Fruit fly (Drosophila melanogaster) whole organism, prepupa: ENCODE measurements around the gene ZnT77C.
A peak's percentile ranks its signal among the peaks of the same experiment; 100 is the strongest.

Experiments used
- Blimp-1 ChIP-seq: fragments of 200-800 bp; sonication (Bioruptor generic); optimal IDR thresholded peaks from 3 replicates; lab custom pipeline; 2017; ENCODE audit warnings: missing biosample characterization, missing genetic modification characterization, mild to moderate bottlenecking, moderate library complexity, missing genetic modification reagents
- CG10631 ChIP-seq: fragments of 200-800 bp; sonication (Bioruptor generic); optimal IDR thresholded peaks from 2 replicates; lab custom pipeline; 2016; ENCODE audit warnings: missing biosample characterization, missing genetic modification characterization
- CG11294 ChIP-seq: fragments of 200-800 bp; sonication (Bioruptor generic); IDR thresholded peaks from 2 replicates; pipeline ENCODE4 v1.3.6; 2022; ENCODE audit warnings: missing biosample characterization, missing genetic modification characterization
- CG11762 ChIP-seq: fragments of 200-800 bp; sonication (Bioruptor generic); optimal IDR thresholded peaks from 3 replicates; lab custom pipeline; 2016; ENCODE audit warnings: missing biosample characterization, missing genetic modification characterization; ENCODE audit not compliant: insufficient read depth
- CG16779 ChIP-seq: fragments of 200-800 bp; sonication (Bioruptor generic); optimal IDR thresholded peaks from 3 replicates; lab custom pipeline; 2017; ENCODE audit warnings: missing biosample characterization, mild to moderate bottlenecking, missing genetic modification characterization
- CG3032 ChIP-seq: fragments of 200-800 bp; optimal IDR thresholded peaks from 2 replicates; lab custom pipeline; 2019; ENCODE audit warnings: missing biosample characterization, mild to moderate bottlenecking, missing genetic modification characterization, moderate library complexity
- CG31627 ChIP-seq: fragments of 200-800 bp; sonication (Bioruptor generic); optimal IDR thresholded peaks from 3 replicates; lab custom pipeline; 2016; ENCODE audit warnings: missing biosample characterization, missing genetic modification characterization
- CG34406 ChIP-seq: fragments of 200-800 bp; sonication (Bioruptor generic); optimal IDR thresholded peaks from 3 replicates; lab custom pipeline; 2016; ENCODE audit warnings: missing biosample characterization, missing genetic modification characterization
- CG3919 ChIP-seq: fragments of 200-800 bp; sonication (Bioruptor generic); optimal IDR thresholded peaks from 3 replicates; lab custom pipeline; 2016; ENCODE audit warnings: missing biosample characterization, missing genetic modification characterization
- CG6163 ChIP-seq: fragments of 200-800 bp; sonication (Bioruptor generic); IDR thresholded peaks from 3 replicates; pipeline ENCODE4 v1.3.6; 2022; ENCODE audit warnings: missing biosample characterization, missing genetic modification characterization
- CG6276 ChIP-seq: fragments of 200-800 bp; sonication (Bioruptor generic); optimal IDR thresholded peaks from 2 replicates; lab custom pipeline; 2017; ENCODE audit warnings: missing biosample characterization, mild to moderate bottlenecking, missing genetic modification characterization
- CG6792 ChIP-seq: fragments of 200-800 bp; sonication (Bioruptor generic); optimal IDR thresholded peaks from 3 replicates; lab custom pipeline; 2016; ENCODE audit warnings: missing biosample characterization, missing genetic modification characterization
- CG6808 ChIP-seq: fragments of 200-800 bp; sonication (Bioruptor generic); optimal IDR thresholded peaks from 3 replicates; lab custom pipeline; 2017; ENCODE audit warnings: missing biosample characterization, missing genetic modification characterization, mild to moderate bottlenecking, moderate library complexity, missing genetic modification reagents
- CG7368 ChIP-seq: fragments of 200-800 bp; sonication (Bioruptor generic); optimal IDR thresholded peaks from 3 replicates; lab custom pipeline; 2016; ENCODE audit warnings: missing biosample characterization, missing genetic modification characterization
- CG8119 ChIP-seq: fragments of 200-800 bp; sonication (Bioruptor generic); IDR thresholded peaks from 3 replicates; pipeline ENCODE4 v1.3.6; 2022; ENCODE audit warnings: missing biosample characterization, missing genetic modification characterization
- CG8319 ChIP-seq: fragments of 200-800 bp; sonication (Bioruptor generic); optimal IDR thresholded peaks from 3 replicates; lab custom pipeline; 2016; ENCODE audit warnings: missing biosample characterization, missing genetic modification characterization
- CG8632 ChIP-seq: fragments of 200-800 bp; sonication (Bioruptor generic); optimal IDR thresholded peaks from 3 replicates; lab custom pipeline; 2016; ENCODE audit warnings: missing biosample characterization, missing genetic modification characterization
- Eip75B ChIP-seq: fragments of 200-800 bp; sonication (Bioruptor generic); optimal IDR thresholded peaks from 3 replicates; lab custom pipeline; 2016; ENCODE audit warnings: missing biosample characterization, missing genetic modification characterization
- Eip78C ChIP-seq: fragments of 200-800 bp; sonication (Bioruptor generic); peaks from one replicate; lab custom pipeline; 2016; ENCODE audit warnings: missing biosample characterization, missing genetic modification characterization
- Eip93F ChIP-seq: fragments of 200-800 bp; sonication (Bioruptor generic); optimal IDR thresholded peaks from 2 replicates; lab custom pipeline; 2016; ENCODE audit warnings: missing biosample characterization, mild to moderate bottlenecking, missing genetic modification characterization
- Ets21C ChIP-seq: fragments of 200-800 bp; sonication (Bioruptor generic); optimal IDR thresholded peaks from 3 replicates; lab custom pipeline; 2016; ENCODE audit warnings: missing biosample characterization, missing genetic modification characterization
- Ets96B ChIP-seq: fragments of 200-800 bp; optimal IDR thresholded peaks from 2 replicates; lab custom pipeline; 2019; ENCODE audit warnings: missing biosample characterization, mild to moderate bottlenecking, missing genetic modification characterization, moderate library complexity
- Gug ChIP-seq: fragments of 200-800 bp; sonication (Bioruptor generic); IDR thresholded peaks from 2 replicates; pipeline ENCODE4 v1.3.6; 2022; ENCODE audit warnings: missing biosample characterization, missing genetic modification characterization
- Hr38 ChIP-seq: sonication (Bioruptor generic); optimal IDR thresholded peaks from 2 replicates; lab custom pipeline; 2016; ENCODE audit warnings: missing biosample characterization, missing genetic modification characterization
- Hr39 ChIP-seq: fragments of 200-800 bp; sonication (Bioruptor generic); optimal IDR thresholded peaks from 2 replicates; lab custom pipeline; 2016; ENCODE audit warnings: missing biosample characterization, missing genetic modification characterization
- Hr4 ChIP-seq: fragments of 200-800 bp; sonication (Bioruptor generic); optimal IDR thresholded peaks from 3 replicates; lab custom pipeline; 2016; ENCODE audit warnings: missing biosample characterization, missing genetic modification characterization
- Lpt ChIP-seq: fragments of 200-800 bp; sonication (Bioruptor generic); optimal IDR thresholded peaks from 3 replicates; lab custom pipeline; 2016; ENCODE audit warnings: missing biosample characterization, missing genetic modification characterization
- Smox ChIP-seq: fragments of 200-800 bp; sonication (Bioruptor generic); optimal IDR thresholded peaks from 3 replicates; lab custom pipeline; 2016; ENCODE audit warnings: missing biosample characterization, missing genetic modification characterization
- Sox102F ChIP-seq: fragments of 200-800 bp; sonication (Bioruptor generic); optimal IDR thresholded peaks from 2 replicates; lab custom pipeline; 2016; ENCODE audit warnings: missing biosample characterization, mild to moderate bottlenecking, missing genetic modification characterization
- Sox14 ChIP-seq: fragments of 200-800 bp; sonication (Bioruptor generic); optimal IDR thresholded peaks from 3 replicates; lab custom pipeline; 2016; ENCODE audit warnings: missing biosample characterization, missing genetic modification characterization
- achi ChIP-seq: fragments of 200-800 bp; sonication (Bioruptor generic); optimal IDR thresholded peaks from 3 replicates; lab custom pipeline; 2016; ENCODE audit warnings: missing biosample characterization, missing genetic modification characterization
- cyc ChIP-seq: fragments of 200-800 bp; sonication (Bioruptor generic); optimal IDR thresholded peaks from 3 replicates; lab custom pipeline; 2016; ENCODE audit warnings: missing biosample characterization, missing genetic modification characterization
- dac ChIP-seq: fragments of 200-800 bp; sonication (Bioruptor generic); optimal IDR thresholded peaks from 2 replicates; lab custom pipeline; 2017; ENCODE audit warnings: missing biosample characterization, mild to moderate bottlenecking, missing genetic modification characterization
- eg ChIP-seq: fragments of 200-800 bp; sonication (Bioruptor generic); IDR thresholded peaks from 3 replicates; pipeline ENCODE4 v1.3.6; 2022; ENCODE audit warnings: missing biosample characterization, missing genetic modification characterization
- esn ChIP-seq: fragments of 200-800 bp; sonication (Bioruptor generic); optimal IDR thresholded peaks from 2 replicates; lab custom pipeline; 2016; ENCODE audit warnings: missing biosample characterization, mild to moderate bottlenecking, missing genetic modification characterization, moderate library complexity
- fd85E ChIP-seq: fragments of 200-800 bp; sonication (Bioruptor generic); optimal IDR thresholded peaks from 3 replicates; lab custom pipeline; 2016; ENCODE audit warnings: missing biosample characterization, missing genetic modification characterization
- fkh ChIP-seq: fragments of 200-800 bp; sonication (Bioruptor generic); optimal IDR thresholded peaks from 3 replicates; lab custom pipeline; 2017; ENCODE audit warnings: missing biosample characterization, mild to moderate bottlenecking, missing genetic modification characterization, moderate library complexity
- lz ChIP-seq: fragments of 200-800 bp; sonication (Bioruptor generic); optimal IDR thresholded peaks from 3 replicates; lab custom pipeline; 2016; ENCODE audit warnings: missing biosample characterization, missing genetic modification characterization
- net ChIP-seq: fragments of 200-800 bp; sonication (Bioruptor generic); optimal IDR thresholded peaks from 3 replicates; lab custom pipeline; 2016; ENCODE audit warnings: missing biosample characterization, missing genetic modification characterization
- pdm3 ChIP-seq: fragments of 200-800 bp; sonication (Bioruptor generic); optimal IDR thresholded peaks from 3 replicates; lab custom pipeline; 2016; ENCODE audit warnings: missing biosample characterization, missing genetic modification characterization
- spab ChIP-seq: fragments of 200-800 bp; sonication (Bioruptor generic); optimal IDR thresholded peaks from 2 replicates; lab custom pipeline; 2017; ENCODE audit warnings: missing biosample characterization, mild to moderate bottlenecking, missing genetic modification characterization, missing genetic modification reagents
- ss ChIP-seq, 2 experiments: fragments of 200-800 bp; sonication (Bioruptor generic); optimal IDR thresholded peaks; 2 replicates in 1 of 2; 3 replicates in 1 of 2; lab custom pipeline; 2017 to 2018; ENCODE audit warnings: mild to moderate bottlenecking in 2 of 2, missing biosample characterization in 2 of 2, missing genetic modification characterization in 2 of 2, moderate library complexity in 1 of 2
- topi ChIP-seq: fragments of 200-800 bp; sonication (Bioruptor generic); optimal IDR thresholded peaks from 3 replicates; lab custom pipeline; 2016; ENCODE audit warnings: missing biosample characterization, missing genetic modification characterization
- vri ChIP-seq: fragments of 200-800 bp; sonication (Bioruptor generic); optimal IDR thresholded peaks from 3 replicates; lab custom pipeline; 2016; ENCODE audit warnings: missing biosample characterization, mild to moderate bottlenecking, missing genetic modification characterization

Gene ZnT77C

dm6 chr3L:20474789-20475208 is 19.9 kb downstream of the ZnT77C start (continued):
- TF ChIP-seq CG7368 (GFP tag; lab: Kevin White, UChicago) (peak; percentile 87), esn (peak; percentile 92), Blimp-1 (GFP tag; lab: Kevin White, UChicago) (peak; percentile 63), CG34406 (GFP tag; lab: Kevin White, UChicago) (peak; percentile 88), topi (GFP tag; lab: Kevin White, UChicago) (peak; percentile 82), fkh (peak; percentile 98), cyc (GFP tag; lab: Kevin White, UChicago) (peak; percentile 91), CG6276 (GFP tag; lab: Kevin White, UChicago) (peak; percentile 83), CG16779 (peak; percentile 74), spab (GFP tag; lab: Kevin White, UChicago) (peak; percentile 60), dac (GFP tag; lab: Kevin White, UChicago) (peak; percentile 65), achi (GFP tag; lab: Kevin White, UChicago) (peak; percentile 88), Eip78C (GFP tag; lab: Kevin White, UChicago) (peak; percentile 96), vri (GFP tag; lab: Kevin White, UChicago) (peak; percentile 74), Eip93F (GFP tag; lab: Kevin White, UChicago) (peak; percentile 82), CG8632 (GFP tag; lab: Kevin White, UChicago) (peak; percentile 79), CG8319 (GFP tag; lab: Kevin White, UChicago) (peak; percentile 75), Sox14 (GFP tag; lab: Kevin White, UChicago) (peak; percentile 87), Ets96B (tag; lab: Kevin White, UChicago) (peak; percentile 81), CG11762 (GFP tag; lab: Kevin White, UChicago) (peak; percentile 79), Hr38 (GFP tag; lab: Kevin White, UChicago) (peak; percentile 54), Hr39 (GFP tag; lab: Kevin White, UChicago) (peak; percentile 86), ss (GFP tag; optimal IDR thresholded peaks at IDR 0.05; lab: Kevin White, UChicago) (peak; percentile 52 to 74), Hr4 (peak; percentile 89), Eip75B (GFP tag; lab: Kevin White, UChicago) (peak; percentile 80), fd85E (peak; percentile 14), CG6808 (peak; percentile 73), CG31627 (GFP tag; lab: Kevin White, UChicago) (peak; percentile 88), Gug (no peak), CG3032 (tag; lab: Kevin White, UChicago) (peak; percentile 80), Ets21C (GFP tag; lab: Kevin White, UChicago) (peak; percentile 78), CG3919 (peak; percentile 93), Sox102F (GFP tag; lab: Kevin White, UChicago) (peak; percentile 87), CG10631 (peak; percentile 88), Smox (GFP tag; lab: Kevin White, UChicago) (peak; percentile 87)

dm6 chr3L:20474197-20474788 is 20.4 kb downstream of the ZnT77C start, which contains the start of gene isoQC:
Gene isoQC, plus strand, starts transcription at chr3L:20474466.
- TF ChIP-seq dac (GFP tag; lab: Kevin White, UChicago) (no peak), vri (GFP tag; lab: Kevin White, UChicago) (peak; percentile 52), fkh (no peak)

- TF ChIP-seq CG6163 (GFP tag; lab: Robert Waterston, UW) (peak; percentile 88), spab (GFP tag; lab: Kevin White, UChicago) (peak; percentile 28), CG34406 (GFP tag; lab: Kevin White, UChicago) (peak; percentile 80), eg (GFP tag; lab: Robert Waterston, UW) (peak; percentile 90), CG8119 (GFP tag; lab: Robert Waterston, UW) (no peak; the same call in 2 of the 3 replicates), Hr39 (GFP tag; lab: Kevin White, UChicago) (peak; percentile 51), Hr4 (peak; percentile 62), pdm3 (GFP tag; lab: Kevin White, UChicago) (peak; percentile 62), ss (GFP tag; optimal IDR thresholded peaks at IDR 0.05; lab: Kevin White, UChicago) (peak; percentile 38 to 64), Lpt (no peak), Eip93F (GFP tag; lab: Kevin White, UChicago) (peak; percentile 64), fd85E (peak; percentile 33), Ets21C (GFP tag; lab: Kevin White, UChicago) (peak; percentile 34), net (GFP tag; lab: Kevin White, UChicago) (peak; percentile 57), cyc (GFP tag; lab: Kevin White, UChicago) (peak; percentile 53), lz (GFP tag; lab: Kevin White, UChicago) (peak; percentile 45), CG3919 (peak; percentile 74), CG6792 (peak; percentile 60), CG10631 (peak; percentile 79), CG11294 (GFP tag; lab: Robert Waterston, UW) (peak; percentile 53), CG8319 (GFP tag; lab: Kevin White, UChicago) (peak; percentile 28), CG7368 (GFP tag; lab: Kevin White, UChicago) (peak; percentile 61)
Measured at dm6 chr3L:20473021-20473799, 21.5 kb downstream of the ZnT77C start, which contains the start of the genes CG32428 and CG5969. Gene CG32428, minus strand, starts transcription at chr3L:20473723. Gene CG5969, plus strand, starts transcription at chr3L:20473783.
